Worm (Caenorhabditis elegans) whole organism, young adult: ENCODE results near the gene lsy-12.

Experiments used
- C17E4.6 ChIP-seq: fragments of 200-800 bp; sonication (Bioruptor generic); IDR thresholded peaks from 2 replicates; pipeline ENCODE4 v1.3.6; 2022; ENCODE audit warnings: missing genetic modification reagents, missing genetic modification characterization, missing compliant biosample characterization
- F49E8.2 ChIP-seq: sonication (generic microtip); optimal IDR thresholded peaks from 3 replicates; lab custom pipeline; 2017; ENCODE audit warnings: missing genetic modification characterization, mild to moderate bottlenecking, missing compliant biosample characterization, antibody characterized with exemption, moderate library complexity; ENCODE audit not compliant: insufficient read depth
- F52B5.7 ChIP-seq: sonication (generic microtip); optimal IDR thresholded peaks from 2 replicates; lab custom pipeline; 2016; ENCODE audit warnings: mild to moderate bottlenecking, missing genetic modification characterization, missing compliant biosample characterization
- F57C9.4 ChIP-seq: sonication (generic microtip); optimal IDR thresholded peaks from 2 replicates; lab custom pipeline; 2017; ENCODE audit warnings: mild to moderate bottlenecking, missing genetic modification characterization, missing compliant biosample characterization
- K12H6.12 ChIP-seq: fragments of 200-800 bp; sonication (Bioruptor generic); optimal IDR thresholded peaks from 2 replicates; lab custom pipeline; 2018; ENCODE audit warnings: mild to moderate bottlenecking, missing genetic modification characterization, missing compliant biosample characterization
- Y56A3A.18 ChIP-seq: fragments of 200-800 bp; sonication (Bioruptor generic); IDR thresholded peaks from 2 replicates; pipeline ENCODE4 v1.3.6; 2022; ENCODE audit warnings: missing genetic modification reagents, missing genetic modification characterization, missing compliant biosample characterization
- Y79H2A.3 ChIP-seq: fragments of 200-800 bp; sonication (Bioruptor generic); conservative IDR thresholded peaks from 2 replicates; pipeline ENCODE4 v1.3.6; 2022; ENCODE audit warnings: missing genetic modification reagents, missing genetic modification characterization, missing compliant biosample characterization
- akir-1 ChIP-seq: fragments of 200-800 bp; sonication (Bioruptor generic); optimal IDR thresholded peaks from 2 replicates; lab custom pipeline; 2018; ENCODE audit warnings: mild to moderate bottlenecking, missing genetic modification characterization, moderate library complexity, missing compliant biosample characterization
- ama-1 ChIP-seq, 3 experiments: fragments of 150-350 bp in 1 of 3; sonication (generic microtip) in 2 of 3; optimal IDR thresholded peaks; 2 replicates each; lab custom pipeline; 2014 to 2018; ENCODE audit warnings: missing biosample characterization in 2 of 3, missing genetic modification characterization in 2 of 3, missing genetic modification reagents in 2 of 3
- aptf-2 ChIP-seq: fragments of 200-800 bp; sonication (Bioruptor generic); conservative IDR thresholded peaks from 2 replicates; pipeline ENCODE4 v1.3.6; 2022; ENCODE audit warnings: missing genetic modification reagents, missing genetic modification characterization, missing compliant biosample characterization
- atf-7 ChIP-seq: sonication (generic microtip); optimal IDR thresholded peaks from 2 replicates; lab custom pipeline; 2017; ENCODE audit warnings: mild to moderate bottlenecking, missing genetic modification characterization, missing compliant biosample characterization
- bed-1 ChIP-seq: fragments of 200-800 bp; sonication (Bioruptor generic); IDR thresholded peaks from 2 replicates; pipeline ENCODE4 v1.3.6; 2022; ENCODE audit warnings: missing genetic modification reagents, missing genetic modification characterization, missing compliant biosample characterization
- cebp-2 ChIP-seq: fragments of 200-800 bp; sonication (Bioruptor generic); IDR thresholded peaks from 2 replicates; pipeline ENCODE4 v1.3.6; 2022; ENCODE audit warnings: missing genetic modification characterization, missing compliant biosample characterization
- efl-1 ChIP-seq: fragments of 150-350 bp; optimal IDR thresholded peaks from 2 replicates; lab custom pipeline; 2014; ENCODE audit warnings: missing biosample characterization, missing genetic modification reagents, missing genetic modification characterization
- ekl-4 ChIP-seq: fragments of 200-800 bp; sonication (Bioruptor generic); IDR thresholded peaks from 2 replicates; pipeline ENCODE4 v1.3.6; 2022; ENCODE audit warnings: missing genetic modification reagents, missing genetic modification characterization, missing compliant biosample characterization
- ets-4 ChIP-seq: fragments of 200-800 bp; sonication (Bioruptor generic); optimal IDR thresholded peaks from 2 replicates; lab custom pipeline; 2018; ENCODE audit warnings: mild to moderate bottlenecking, missing genetic modification characterization, missing compliant biosample characterization
- gei-17 ChIP-seq: fragments of 200-800 bp; sonication (Bioruptor generic); optimal IDR thresholded peaks from 2 replicates; lab custom pipeline; 2018; ENCODE audit warnings: mild to moderate bottlenecking, missing genetic modification characterization, missing compliant biosample characterization
- hlh-26 ChIP-seq: fragments of 200-800 bp; sonication (Bioruptor generic); conservative IDR thresholded peaks from 2 replicates; pipeline ENCODE4 v1.3.6; 2022; ENCODE audit warnings: missing genetic modification reagents, missing genetic modification characterization, missing compliant biosample characterization
- let-526 ChIP-seq: fragments of 200-800 bp; sonication (Bioruptor generic); IDR thresholded peaks from 2 replicates; pipeline ENCODE4 v1.3.6; 2022; ENCODE audit warnings: missing genetic modification reagents, missing genetic modification characterization, missing compliant biosample characterization
- lin-35 ChIP-seq, 3 experiments: fragments of 150-350 bp in 2 of 3; sonication (generic microtip) in 1 of 3; optimal IDR thresholded peaks; 2 replicates each; lab custom pipeline; 2014 to 2018; ENCODE audit warnings: missing biosample characterization in 3 of 3, missing genetic modification characterization in 3 of 3, missing genetic modification reagents in 3 of 3
- madf-6 ChIP-seq: fragments of 200-800 bp; sonication (Bioruptor generic); IDR thresholded peaks from 2 replicates; pipeline ENCODE4 v1.3.6; 2022; ENCODE audit warnings: missing genetic modification reagents, missing genetic modification characterization, missing compliant biosample characterization
- mes-4 ChIP-seq: sonication (generic microtip); optimal IDR thresholded peaks from 2 replicates; lab custom pipeline; 2016; ENCODE audit warnings: missing genotype, missing genetic modification characterization, missing compliant biosample characterization
- mxl-1 ChIP-seq: sonication (generic microtip); optimal IDR thresholded peaks from 2 replicates; lab custom pipeline; 2016; ENCODE audit warnings: missing genetic modification characterization, missing compliant biosample characterization
- nhr-120 ChIP-seq: fragments of 200-800 bp; sonication (Bioruptor generic); IDR thresholded peaks from 2 replicates; pipeline ENCODE4 v1.3.6; 2022; ENCODE audit warnings: missing genetic modification characterization, missing compliant biosample characterization
- nhr-179 ChIP-seq: sonication (generic microtip); optimal IDR thresholded peaks from 2 replicates; lab custom pipeline; 2016; ENCODE audit warnings: mild to moderate bottlenecking, missing genetic modification characterization, missing compliant biosample characterization
- nhr-27 ChIP-seq: fragments of 200-800 bp; sonication (Bioruptor generic); optimal IDR thresholded peaks from 2 replicates; lab custom pipeline; 2018; ENCODE audit warnings: mild to moderate bottlenecking, missing genetic modification characterization, moderate library complexity, missing compliant biosample characterization
- nhr-90 ChIP-seq: sonication (generic microtip); optimal IDR thresholded peaks from 2 replicates; lab custom pipeline; 2016; ENCODE audit warnings: missing genotype, mild to moderate bottlenecking, missing genetic modification characterization, missing compliant biosample characterization
- snpc-1.3 ChIP-seq: sonication (generic microtip); optimal IDR thresholded peaks from 2 replicates; lab custom pipeline; 2017; ENCODE audit warnings: missing genetic modification characterization, mild to moderate bottlenecking, missing compliant biosample characterization, antibody characterized with exemption, moderate library complexity, missing genotype, missing genetic modification reagents; ENCODE audit not compliant: insufficient read depth
- snpc-3.4 ChIP-seq: sonication (generic microtip); optimal IDR thresholded peaks from 2 replicates; lab custom pipeline; 2017; ENCODE audit warnings: missing genetic modification characterization, mild to moderate bottlenecking, missing compliant biosample characterization, antibody characterized with exemption, moderate library complexity, missing genotype, missing genetic modification reagents
- sptf-2 ChIP-seq: fragments of 200-800 bp; sonication (Bioruptor generic); optimal IDR thresholded peaks from 2 replicates; lab custom pipeline; 2018; ENCODE audit warnings: mild to moderate bottlenecking, missing genetic modification characterization, missing compliant biosample characterization
- unc-130 ChIP-seq: sonication (generic microtip); optimal IDR thresholded peaks from 2 replicates; lab custom pipeline; 2016; ENCODE audit warnings: missing genetic modification reagents, missing genetic modification characterization, missing compliant biosample characterization
- zim-3 ChIP-seq: sonication (generic microtip); optimal IDR thresholded peaks from 2 replicates; lab custom pipeline; 2017; ENCODE audit warnings: mild to moderate bottlenecking, missing genetic modification characterization, moderate library complexity, missing compliant biosample characterization
- ztf-18 ChIP-seq: sonication (generic microtip); optimal IDR thresholded peaks from 2 replicates; lab custom pipeline; 2016; ENCODE audit warnings: missing genotype, mild to moderate bottlenecking, missing genetic modification characterization, missing compliant biosample characterization
- ztf-25 ChIP-seq: fragments of 200-800 bp; sonication (Bioruptor generic); IDR thresholded peaks from 2 replicates; pipeline ENCODE4 v1.3.6; 2022; ENCODE audit warnings: missing genetic modification reagents, missing genetic modification characterization, missing compliant biosample characterization
- ztf-26 ChIP-seq: sonication (generic microtip); optimal IDR thresholded peaks from 2 replicates; lab custom pipeline; 2017; ENCODE audit warnings: missing genetic modification characterization, missing compliant biosample characterization
- ztf-28 ChIP-seq: fragments of 200-800 bp; sonication (Bioruptor generic); IDR thresholded peaks from 2 replicates; pipeline ENCODE4 v1.3.6; 2022; ENCODE audit warnings: missing genetic modification reagents, missing genetic modification characterization, missing compliant biosample characterization
- ztf-3 ChIP-seq: fragments of 200-800 bp; sonication (Bioruptor generic); optimal IDR thresholded peaks from 2 replicates; lab custom pipeline; 2018; ENCODE audit warnings: mild to moderate bottlenecking, missing genetic modification characterization, missing compliant biosample characterization

The lsy-12 gene

DNA sequence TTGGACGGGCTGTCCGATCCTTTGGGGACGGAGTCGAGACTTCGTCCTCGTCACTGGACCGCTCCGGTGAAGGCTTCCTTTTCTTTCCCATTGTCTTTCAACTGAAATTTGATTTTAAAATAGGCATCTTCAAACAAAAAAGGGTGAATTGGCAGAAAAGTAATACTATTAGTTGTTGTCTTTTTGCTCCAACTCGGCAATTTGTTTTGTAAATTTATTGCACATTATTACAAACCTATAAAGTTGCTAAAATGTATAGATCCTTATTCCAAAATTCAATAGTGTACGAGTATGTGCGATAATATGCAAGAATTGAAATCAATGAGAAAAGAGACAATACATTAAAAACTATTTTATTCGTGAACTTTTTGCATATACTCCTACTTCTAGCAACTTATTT, at the start of gene lsy-12:
Gene lsy-12, minus strand, starts transcription at position 101 of the 400 bp plus-strand sequence.
- TF ChIP-seq ztf-18 (tag; lab: Kevin White, UChicago) (no peak), unc-130 (GFP tag; lab: Kevin White, UChicago) (no peak), ekl-4 (GFP tag; lab: Robert Waterston, UW) (no peak), ztf-25 (GFP tag; lab: Robert Waterston, UW) (no peak), snpc-1.3 (no peak)

DNA sequence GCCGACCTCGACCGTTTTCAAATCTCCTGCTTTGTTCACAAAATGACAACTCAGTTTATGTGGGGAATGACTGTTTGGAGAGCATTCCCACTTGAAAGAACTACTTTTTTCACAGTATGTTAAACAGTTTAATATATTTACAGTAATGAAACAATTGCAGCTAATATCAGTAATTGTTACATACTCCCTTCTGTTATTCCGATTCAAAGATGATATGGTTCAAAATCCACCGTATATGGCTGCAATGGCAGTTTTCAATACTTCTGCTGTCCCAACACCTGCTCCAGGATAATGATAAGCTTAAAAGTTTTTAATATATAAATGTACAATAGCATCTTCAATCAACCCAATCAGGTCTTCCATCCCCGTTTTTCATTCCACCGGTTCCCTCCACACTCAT, 47.4 kb upstream of the lsy-12 start:
- TF ChIP-seq F57C9.4 (tag; lab: Kevin White, UChicago) = no peak
- TF ChIP-seq hlh-26 (GFP tag; lab: Robert Waterston, UW) = no peak
- no peak for TF ChIP-seq ztf-3
- TF ChIP-seq C17E4.6 = no peak
- TF ChIP-seq ztf-28 (GFP tag; lab: Robert Waterston, UW) = no peak
- no peak for TF ChIP-seq let-526 (GFP tag; lab: Robert Waterston, UW)
- TF ChIP-seq Y56A3A.18 (GFP tag; lab: Robert Waterston, UW) = no peak
- no peak for TF ChIP-seq nhr-179
- TF ChIP-seq atf-7 = no peak
- no peak for TF ChIP-seq ztf-26 (tag; lab: Kevin White, UChicago)
- no peak for TF ChIP-seq efl-1
- TF ChIP-seq F52B5.7 = no peak
- no peak for TF ChIP-seq bed-1
- no peak for TF ChIP-seq zim-3 (tag; lab: Kevin White, UChicago)
- no peak for TF ChIP-seq nhr-120
- no peak for TF ChIP-seq Y79H2A.3
- no peak for TF ChIP-seq ets-4 (GFP tag; lab: Kevin White, UChicago)
- TF ChIP-seq ztf-18 (tag; lab: Kevin White, UChicago) = no peak
- TF ChIP-seq cebp-2 = no peak

DNA sequence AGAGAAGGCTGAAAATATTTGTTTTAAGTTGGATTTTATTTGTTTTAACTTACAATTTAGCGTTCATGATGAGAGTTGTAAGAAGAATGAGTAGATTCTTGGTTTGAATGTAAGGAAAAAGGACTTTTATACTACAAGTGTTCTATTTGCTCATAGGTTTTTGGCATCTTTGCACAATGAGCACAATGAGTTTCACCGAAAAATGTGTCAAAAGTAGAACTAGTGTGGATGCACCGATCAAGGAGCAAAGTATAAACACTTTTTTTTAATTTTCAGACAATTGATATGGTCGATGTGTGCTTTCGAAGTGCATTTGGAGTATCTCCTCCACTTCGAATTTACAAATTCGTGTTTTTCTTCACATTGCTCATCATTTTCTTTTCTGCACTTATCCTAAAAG, 46.4 kb upstream of the lsy-12 start, which contains the start of gene fipr-11:
Gene fipr-11, minus strand, starts transcription at position 101 of the 400 bp plus-strand sequence.
- TF ChIP-seq mxl-1 (tag; lab: Kevin White, UChicago) (no peak), nhr-27 (no peak), mes-4 (tag; lab: Kevin White, UChicago) (no peak), akir-1 (GFP tag; lab: Kevin White, UChicago) (no peak)

DNA sequence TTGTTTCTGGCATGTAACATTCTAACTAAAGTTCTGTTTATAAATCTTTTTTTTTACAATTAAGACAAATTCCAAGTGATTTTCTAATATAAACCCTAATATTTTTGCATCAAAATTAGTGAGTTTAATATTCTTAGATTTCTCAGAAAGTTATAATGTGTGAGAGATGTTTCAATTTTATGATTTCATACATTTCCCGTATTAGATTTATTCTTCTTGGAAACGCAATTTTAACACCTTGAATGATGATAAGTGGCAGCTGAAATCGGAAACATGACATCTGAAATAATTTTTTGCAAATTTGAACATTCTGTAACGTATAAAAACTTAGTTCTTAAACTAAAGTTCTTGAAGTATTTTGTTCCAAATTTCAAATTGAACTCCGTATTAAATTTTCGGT, 41.4 kb upstream of the lsy-12 start:
- no peak for TF ChIP-seq nhr-90 (tag; lab: Kevin White, UChicago)
- no peak for TF ChIP-seq F49E8.2 (tag; lab: Kevin White, UChicago)
- TF ChIP-seq aptf-2 (GFP tag; lab: Robert Waterston, UW) = no peak
- TF ChIP-seq sptf-2 = no peak
- no peak for TF ChIP-seq madf-6 (GFP tag; lab: Robert Waterston, UW)
- TF ChIP-seq K12H6.12 (tag; lab: Kevin White, UChicago) = no peak
- TF ChIP-seq lin-35 (GFP tag; optimal IDR thresholded peaks at IDR 0.05; lab: Kevin White, UChicago) = no peak
- no peak for TF ChIP-seq snpc-3.4
- TF ChIP-seq ets-4 (GFP tag; lab: Kevin White, UChicago) = no peak
- TF ChIP-seq gei-17 (GFP tag; lab: Kevin White, UChicago) = no peak
- no peak for TF ChIP-seq ama-1 (optimal IDR thresholded peaks at IDR 0.05; lab: Kevin White, UChicago)
- TF ChIP-seq ama-1 (GFP tag; optimal IDR thresholded peaks at IDR 0.05; lab: Kevin White, UChicago) = no peak
